Worm (Caenorhabditis elegans): ENCODE measurements around the gene C09G5.7.

The C09G5.7 gene

ce11 chrII:10706901-10707300 lies 7.8 kb upstream of the C09G5.7 start, which contains the start of gene col-80:
col-80 (plus strand) TSS chrII:10707201.
- TF ChIP-seq dao-5 (tag; optimal IDR thresholded peaks at IDR 0.05), result no peak
- no peak for TF ChIP-seq W03F9.2 (tag; optimal IDR thresholded peaks at IDR 0.05)
- TF ChIP-seq him-1 (tag; optimal IDR thresholded peaks at IDR 0.05), result no peak

DNA sequence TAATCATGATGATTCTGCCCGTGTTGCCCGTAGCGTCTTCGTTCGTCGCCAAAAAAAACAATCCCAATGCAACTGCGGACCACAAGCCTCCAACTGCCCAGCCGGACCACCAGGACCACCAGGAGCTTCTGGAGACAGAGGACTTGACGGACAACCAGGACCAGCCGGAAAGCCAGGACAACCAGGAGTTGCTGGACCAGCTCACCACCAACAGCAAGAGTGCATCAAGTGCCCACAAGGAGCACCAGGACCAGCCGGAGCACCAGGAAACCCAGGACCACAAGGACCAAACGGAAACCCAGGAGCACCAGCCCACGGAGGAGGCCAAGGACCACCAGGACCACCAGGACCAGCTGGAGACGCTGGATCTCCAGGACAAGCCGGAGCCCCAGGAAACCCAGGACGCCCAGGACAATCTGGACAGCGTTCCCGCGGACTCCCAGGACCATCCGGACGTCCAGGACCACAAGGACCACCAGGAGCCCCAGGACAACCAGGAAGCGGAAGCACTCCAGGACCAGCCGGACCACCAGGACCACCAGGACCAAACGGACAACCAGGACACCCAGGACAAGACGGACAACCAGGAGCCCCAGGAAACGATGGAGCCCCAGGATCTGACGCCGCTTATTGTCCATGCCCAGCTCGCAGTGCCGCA lies 7.1 kb upstream of the C09G5.7 start:
- TF ChIP-seq dao-5 (tag; optimal IDR thresholded peaks at IDR 0.05) (peak; percentile 6), W03F9.2 (tag; optimal IDR thresholded peaks at IDR 0.05) (no peak), him-1 (tag; optimal IDR thresholded peaks at IDR 0.05) (no peak)

- TF ChIP-seq him-1 (tag; optimal IDR thresholded peaks at IDR 0.05), result no peak
Observed at ce11 chrII:10708660-10709059, 6.0 kb upstream of the C09G5.7 start, which contains the start of gene bli-1. bli-1 (plus strand) TSS chrII:10708960.

- TF ChIP-seq him-1 (tag; optimal IDR thresholded peaks at IDR 0.05), result no peak
- no peak for TF ChIP-seq W03F9.2 (tag; optimal IDR thresholded peaks at IDR 0.05)
- no peak for TF ChIP-seq dao-5 (tag; optimal IDR thresholded peaks at IDR 0.05)
Observed at ce11 chrII:10717124-10717523, 2.4 kb downstream of the C09G5.7 start, which contains the start of gene C09G5.13. C09G5.13 (plus strand) TSS chrII:10717424.

ce11 chrII:10719931-10720330 lies 5.2 kb downstream of the C09G5.7 start, which contains the start of gene mks-5:
mks-5 (plus strand) TSS chrII:10720231.
- TF ChIP-seq him-1 (tag; optimal IDR thresholded peaks at IDR 0.05) (no peak), W03F9.2 (tag; optimal IDR thresholded peaks at IDR 0.05) (no peak), dao-5 (tag; optimal IDR thresholded peaks at IDR 0.05) (no peak)

- TF ChIP-seq dao-5 (tag; optimal IDR thresholded peaks at IDR 0.05) (no peak), W03F9.2 (tag; optimal IDR thresholded peaks at IDR 0.05) (no peak), him-1 (tag; optimal IDR thresholded peaks at IDR 0.05) (no peak)
Observed at ce11 chrII:10723069-10723468, 8.4 kb downstream of the C09G5.7 start, which contains the start of gene C09G5.14. C09G5.14 (minus strand) TSS chrII:10723169.

DNA sequence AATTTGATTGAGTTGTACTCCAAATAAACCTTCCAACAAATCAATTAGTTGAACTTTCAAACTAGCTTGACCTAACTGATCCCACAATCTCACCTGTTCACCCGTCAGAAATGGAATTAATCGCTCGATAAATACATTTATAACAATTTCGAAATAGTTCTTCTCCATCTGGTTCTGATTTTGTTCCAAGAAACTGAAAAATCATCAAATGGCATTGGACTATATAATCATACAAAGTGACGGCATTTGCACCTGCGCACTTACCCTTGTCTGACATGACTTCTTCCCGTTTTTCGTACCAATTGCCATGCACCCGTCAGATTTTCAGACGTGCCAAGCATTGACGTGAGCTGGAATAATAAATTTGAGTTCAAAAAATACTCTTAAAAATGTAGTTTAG lies 16.0 kb downstream of the C09G5.7 start:
- no peak for TF ChIP-seq W03F9.2 (tag; optimal IDR thresholded peaks at IDR 0.05)
- TF ChIP-seq dao-5 (tag; optimal IDR thresholded peaks at IDR 0.05), result no peak
- no peak for TF ChIP-seq him-1 (tag; optimal IDR thresholded peaks at IDR 0.05)

ce11 chrII:10731552-10731951 lies 16.9 kb downstream of the C09G5.7 start, which contains the start of gene glb-12:
glb-12 (minus strand) TSS chrII:10731652.
- TF ChIP-seq dao-5 (tag; optimal IDR thresholded peaks at IDR 0.05) (no peak), him-1 (tag; optimal IDR thresholded peaks at IDR 0.05) (no peak), W03F9.2 (tag; optimal IDR thresholded peaks at IDR 0.05) (no peak)

DNA sequence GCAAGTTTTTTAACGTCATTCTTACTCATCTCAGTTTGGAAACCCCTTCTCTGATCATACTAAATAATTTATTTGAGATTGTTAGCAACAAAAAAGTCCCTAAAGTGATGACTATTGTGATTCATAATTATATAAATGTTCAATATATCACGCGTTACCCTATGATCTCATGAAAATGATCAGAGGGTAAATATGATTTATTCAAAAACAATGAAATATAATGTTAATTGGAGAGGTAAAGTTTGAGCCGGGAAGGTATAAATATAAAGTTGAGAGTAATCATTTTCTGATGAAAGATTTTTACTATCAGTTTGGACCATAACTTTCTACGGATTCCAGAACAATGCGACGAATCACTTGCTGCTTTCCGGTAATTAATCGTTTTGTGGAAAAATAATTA lies 22.4 kb downstream of the C09G5.7 start, which contains the start of gene C52A11.3:
TSS of gene C52A11.3 (plus strand) at position 301 of the 400 bp plus-strand sequence.
- TF ChIP-seq him-1 (tag; optimal IDR thresholded peaks at IDR 0.05), result no peak
- no peak for TF ChIP-seq dao-5 (tag; optimal IDR thresholded peaks at IDR 0.05)
- TF ChIP-seq W03F9.2 (tag; optimal IDR thresholded peaks at IDR 0.05), result no peak

ce11 chrII:10744801-10745200 lies 30.1 kb downstream of the C09G5.7 start:
- TF ChIP-seq W03F9.2 (tag; optimal IDR thresholded peaks at IDR 0.05), result no peak
- TF ChIP-seq him-1 (tag; optimal IDR thresholded peaks at IDR 0.05), result peak; percentile 0
- TF ChIP-seq dao-5 (tag; optimal IDR thresholded peaks at IDR 0.05), result no peak

ce11 chrII:10753694-10754093 lies 39.0 kb downstream of the C09G5.7 start:
- TF ChIP-seq him-1 (tag; optimal IDR thresholded peaks at IDR 0.05) (no peak), W03F9.2 (tag; optimal IDR thresholded peaks at IDR 0.05) (no peak), dao-5 (tag; optimal IDR thresholded peaks at IDR 0.05) (no peak)

ce11 chrII:10755455-10755854 lies 40.8 kb downstream of the C09G5.7 start:
- no peak for TF ChIP-seq him-1 (tag; optimal IDR thresholded peaks at IDR 0.05)
- no peak for TF ChIP-seq W03F9.2 (tag; optimal IDR thresholded peaks at IDR 0.05)

DNA sequence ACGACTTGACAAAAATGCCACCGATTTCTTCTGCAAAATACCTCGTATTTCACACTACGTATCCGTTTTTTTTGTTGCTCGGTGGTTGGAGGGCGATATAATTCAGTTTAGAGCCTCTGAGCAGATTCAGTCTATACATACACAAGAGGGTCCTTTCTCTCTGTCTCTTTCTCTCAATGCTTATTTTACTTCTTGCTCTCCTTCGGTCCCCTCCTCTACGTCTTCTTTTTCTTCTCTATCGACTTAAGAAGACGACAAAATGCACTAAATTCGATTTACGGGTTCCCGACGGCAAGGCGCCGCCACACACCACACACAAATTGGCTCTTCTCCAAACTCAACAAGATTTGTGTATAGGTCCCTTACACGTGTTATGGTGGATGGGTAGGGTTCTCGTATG lies 44.3 kb downstream of the C09G5.7 start:
- TF ChIP-seq W03F9.2 (tag; optimal IDR thresholded peaks at IDR 0.05) (no peak), dao-5 (tag; optimal IDR thresholded peaks at IDR 0.05) (no peak), him-1 (tag; optimal IDR thresholded peaks at IDR 0.05) (no peak)

DNA sequence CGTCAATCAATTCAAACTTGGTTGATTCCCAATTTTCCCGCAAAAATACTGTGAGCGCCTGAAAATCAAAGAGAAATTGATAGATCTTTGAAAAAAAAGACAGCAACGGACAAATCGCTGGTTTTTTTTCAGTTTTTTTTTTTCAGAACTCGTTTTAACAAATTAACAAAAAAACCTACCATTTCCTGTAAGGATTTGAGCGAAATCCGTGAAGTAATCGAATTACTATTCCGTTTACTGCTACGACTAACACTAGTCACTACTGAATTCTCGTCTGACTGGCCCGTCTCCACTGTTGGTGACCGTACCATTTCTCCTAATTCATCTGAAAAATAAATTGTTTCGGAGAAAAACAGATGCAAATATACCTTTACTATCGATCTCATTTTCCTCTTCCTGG lies 44.7 kb downstream of the C09G5.7 start:
- no peak for TF ChIP-seq him-1 (tag; optimal IDR thresholded peaks at IDR 0.05)
- TF ChIP-seq W03F9.2 (tag; optimal IDR thresholded peaks at IDR 0.05), result no peak

DNA sequence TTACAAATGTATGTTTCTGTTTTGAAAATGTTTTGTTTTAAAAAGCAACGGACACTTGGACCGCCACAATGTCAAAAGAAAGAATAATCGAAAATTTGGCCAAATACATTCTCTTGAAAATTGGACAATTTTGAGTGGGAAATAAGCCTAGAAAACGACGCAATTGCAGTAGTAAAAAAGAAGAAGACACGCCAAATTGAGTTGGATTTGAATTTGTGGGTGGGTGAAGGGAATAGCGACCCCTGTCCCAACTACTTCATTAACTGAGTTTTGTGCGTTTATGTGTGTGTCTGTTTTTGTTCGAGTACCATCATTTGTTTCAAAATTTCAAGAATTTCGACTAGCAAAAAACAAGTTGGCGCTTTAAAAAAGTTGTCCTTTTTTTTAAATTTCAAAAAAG lies 46.1 kb downstream of the C09G5.7 start:
- TF ChIP-seq dao-5 (tag; optimal IDR thresholded peaks at IDR 0.05), result no peak
- no peak for TF ChIP-seq W03F9.2 (tag; optimal IDR thresholded peaks at IDR 0.05)
- no peak for TF ChIP-seq him-1 (tag; optimal IDR thresholded peaks at IDR 0.05)

Measured in whole organism, L4/young adult.